Fruit fly (Drosophila melanogaster) whole organism, wandering third instar larva: Measurements from ENCODE around the gene CG14803.

Experiments
- Abd-B ChIP-seq: fragments of >200 bp; optimal IDR thresholded peaks from 2 replicates; lab custom pipeline; 2017; ENCODE audit warnings: missing biosample characterization, missing genetic modification characterization
- CG32264 ChIP-seq: fragments of 200-800 bp; sonication (Bioruptor generic); optimal IDR thresholded peaks from 2 replicates; lab custom pipeline; 2016; ENCODE audit warnings: missing biosample characterization, missing genetic modification characterization
- CG9705 ChIP-seq: fragments of 200-800 bp; sonication (Bioruptor generic); optimal IDR thresholded peaks from 2 replicates; lab custom pipeline; 2018; ENCODE audit warnings: missing biosample characterization, mild to moderate bottlenecking, missing genetic modification characterization
- CrebA ChIP-seq: fragments of 200-800 bp; sonication (Bioruptor generic); optimal IDR thresholded peaks from 2 replicates; lab custom pipeline; 2016; ENCODE audit warnings: missing biosample characterization, mild to moderate bottlenecking, missing genetic modification characterization, borderline replicate concordance
- Dfd ChIP-seq: fragments of >200 bp; optimal IDR thresholded peaks from 2 replicates; lab custom pipeline; 2017; ENCODE audit warnings: missing biosample characterization, missing genetic modification characterization
- Dif ChIP-seq: fragments of 200-275, 200-300 bp; sonication (Bioruptor generic); optimal IDR thresholded peaks from 2 replicates; lab custom pipeline; 2018; ENCODE audit warnings: missing biosample characterization, missing genetic modification characterization; ENCODE audit not compliant: partially characterized antibody
- GATAd ChIP-seq: sonication (Bioruptor generic); optimal IDR thresholded peaks from 2 replicates; lab custom pipeline; 2016; ENCODE audit warnings: missing biosample characterization, missing genetic modification characterization
- HLH106 ChIP-seq: fragments of 200-800 bp; optimal IDR thresholded peaks from 3 replicates; lab custom pipeline; 2019; ENCODE audit warnings: missing biosample characterization, mild to moderate bottlenecking, missing genetic modification characterization, moderate library complexity
- Hnf4 ChIP-seq: fragments of 200-800 bp; sonication (Bioruptor generic); optimal IDR thresholded peaks from 2 replicates; lab custom pipeline; 2016; ENCODE audit warnings: missing biosample characterization, mild to moderate bottlenecking, missing genetic modification characterization
- Hr78 ChIP-seq: fragments of >200 bp; optimal IDR thresholded peaks from 2 replicates; lab custom pipeline; 2017; ENCODE audit warnings: missing biosample characterization, missing genetic modification characterization
- Hr83 ChIP-seq: fragments of 200-300 bp; sonication (Bioruptor generic); optimal IDR thresholded peaks from 2 replicates; lab custom pipeline; 2016; ENCODE audit warnings: missing biosample characterization, mild to moderate bottlenecking, missing genetic modification characterization, moderate library complexity; ENCODE audit not compliant: poor library complexity, severe bottlenecking
- Jra ChIP-seq: sonication (Bioruptor generic); optimal IDR thresholded peaks from 2 replicates; lab custom pipeline; 2016; ENCODE audit warnings: missing biosample characterization, missing genetic modification characterization
- Mio ChIP-seq: sonication (Bioruptor generic); optimal IDR thresholded peaks from 2 replicates; lab custom pipeline; 2016; ENCODE audit warnings: missing biosample characterization, missing genetic modification characterization
- Myc ChIP-seq: fragments of >200 bp; optimal IDR thresholded peaks from 2 replicates; lab custom pipeline; 2017
- N ChIP-seq: fragments of >200 bp; optimal IDR thresholded peaks from 2 replicates; lab custom pipeline; 2018; ENCODE audit warnings: missing biosample characterization, missing external identifiers, missing genetic modification characterization
- OdsH ChIP-seq: fragments of 200-800 bp; sonication (Bioruptor generic); optimal IDR thresholded peaks from 2 replicates; lab custom pipeline; 2016; ENCODE audit warnings: missing biosample characterization, mild to moderate bottlenecking, missing genetic modification characterization
- Sp1 ChIP-seq: fragments of 200-800 bp; sonication (Bioruptor generic); optimal IDR thresholded peaks from 3 replicates; lab custom pipeline; 2019; ENCODE audit warnings: missing biosample characterization, mild to moderate bottlenecking, missing genetic modification characterization, moderate library complexity
- Vsx2 ChIP-seq: fragments of 200-300, 225-300 bp; sonication (Bioruptor generic); optimal IDR thresholded peaks from 2 replicates; lab custom pipeline; 2018; ENCODE audit warnings: missing biosample characterization, missing genetic modification characterization; ENCODE audit not compliant: partially characterized antibody
- br ChIP-seq: fragments of 200-800 bp; sonication (Bioruptor generic); optimal IDR thresholded peaks from 2 replicates; lab custom pipeline; 2016; ENCODE audit warnings: missing biosample characterization, missing genetic modification characterization
- brk ChIP-seq: fragments of 200-800 bp; sonication (Bioruptor generic); optimal IDR thresholded peaks from 2 replicates; lab custom pipeline; 2016; ENCODE audit warnings: missing biosample characterization, mild to moderate bottlenecking, missing genetic modification characterization
- dl ChIP-seq, 2 experiments: fragments of 175-275, 200-275 bp in 1 of 2; fragments of 200-275 bp in 1 of 2; sonication (Bioruptor generic); optimal IDR thresholded peaks; lab custom pipeline; 2018; ENCODE audit warnings: mild to moderate bottlenecking in 2 of 2, missing biosample characterization in 2 of 2, missing genetic modification characterization in 2 of 2, moderate library complexity in 2 of 2; ENCODE audit not compliant: partially characterized antibody in 2 of 2, insufficient read depth in 1 of 2
- dmrt93B ChIP-seq: fragments of 200-800 bp; sonication (Bioruptor generic); optimal IDR thresholded peaks from 2 replicates; lab custom pipeline; 2018; ENCODE audit warnings: missing biosample characterization, mild to moderate bottlenecking, missing genetic modification characterization
- dsf ChIP-seq: sonication (Bioruptor generic); optimal IDR thresholded peaks from 2 replicates; lab custom pipeline; 2016; ENCODE audit warnings: missing biosample characterization, missing genetic modification characterization, borderline replicate concordance
- foxo ChIP-seq, 2 experiments: fragments of 200-800 bp; sonication (Bioruptor generic); optimal IDR thresholded peaks; 2 replicates in 1 of 2; 3 replicates in 1 of 2; lab custom pipeline; 2016 to 2017; ENCODE audit warnings: missing biosample characterization in 2 of 2, missing genetic modification characterization in 2 of 2
- fru ChIP-seq: fragments of 200-800 bp; sonication (Bioruptor generic); optimal IDR thresholded peaks from 3 replicates; lab custom pipeline; 2016; ENCODE audit warnings: missing biosample characterization, mild to moderate bottlenecking, missing genetic modification characterization
- h ChIP-seq: fragments of 200-800 bp; sonication (Bioruptor generic); optimal IDR thresholded peaks from 3 replicates; lab custom pipeline; 2016; ENCODE audit warnings: missing biosample characterization, mild to moderate bottlenecking, missing genetic modification characterization
- jim ChIP-seq: fragments of 175-275, 200-325 bp; sonication (Bioruptor generic); optimal IDR thresholded peaks from 2 replicates; lab custom pipeline; 2016; ENCODE audit warnings: missing biosample characterization, mild to moderate bottlenecking, missing genetic modification characterization
- lola ChIP-seq: fragments of >200 bp; optimal IDR thresholded peaks from 2 replicates; lab custom pipeline; 2017; ENCODE audit warnings: missing biosample characterization, missing genetic modification characterization
- pan ChIP-seq: fragments of >200 bp; optimal IDR thresholded peaks from 2 replicates; lab custom pipeline; 2017
- psq ChIP-seq: fragments of 200-800 bp; sonication (Bioruptor generic); optimal IDR thresholded peaks from 3 replicates; lab custom pipeline; 2017; ENCODE audit warnings: missing biosample characterization, mild to moderate bottlenecking, missing genetic modification characterization, moderate library complexity
- rgr ChIP-seq: fragments of 200-800 bp; sonication (Bioruptor generic); optimal IDR thresholded peaks from 3 replicates; lab custom pipeline; 2016; ENCODE audit warnings: missing biosample characterization, mild to moderate bottlenecking, missing genetic modification characterization
- sage ChIP-seq: fragments of 200-800 bp; sonication (Bioruptor generic); optimal IDR thresholded peaks from 2 replicates; lab custom pipeline; 2016; ENCODE audit warnings: missing biosample characterization, mild to moderate bottlenecking, missing genetic modification characterization
- sv ChIP-seq: fragments of 200-800 bp; sonication (Bioruptor generic); optimal IDR thresholded peaks from 3 replicates; lab custom pipeline; 2016; ENCODE audit warnings: missing biosample characterization, missing genetic modification characterization
- tai ChIP-seq: sonication (Bioruptor generic); optimal IDR thresholded peaks from 2 replicates; lab custom pipeline; 2016; ENCODE audit warnings: missing biosample characterization, missing genetic modification characterization
- usp ChIP-seq: fragments of >200 bp; optimal IDR thresholded peaks from 2 replicates; lab custom pipeline; 2017; ENCODE audit warnings: missing biosample characterization, missing genetic modification characterization
- woc ChIP-seq: sonication (Bioruptor generic); optimal IDR thresholded peaks from 2 replicates; lab custom pipeline; 2016; ENCODE audit warnings: missing biosample characterization, mild to moderate bottlenecking, missing genetic modification characterization

The CG14803 gene

dm6 chrX:1849914-1850313 is 18.8 kb upstream of the CG14803 start (continued):
- TF ChIP-seq sv (GFP tag; lab: Kevin White, UChicago): peak; percentile 88
- TF ChIP-seq Hnf4 (GFP tag; lab: Kevin White, UChicago): peak; percentile 55
- peak; percentile 56 for TF ChIP-seq HLH106 (tag; lab: Kevin White, UChicago)
- no peak for TF ChIP-seq usp (GFP tag; lab: Kevin White, UChicago)
- TF ChIP-seq dmrt93B (GFP tag; lab: Kevin White, UChicago): no peak
- TF ChIP-seq Dif (GFP tag; lab: Kevin White, UChicago): no peak
- no peak for TF ChIP-seq CrebA (GFP tag; lab: Kevin White, UChicago)
- TF ChIP-seq jim (GFP tag; lab: Kevin White, UChicago): no peak
- no peak for TF ChIP-seq tai (GFP tag; lab: Kevin White, UChicago)
- peak in 1 of 2 experiments; percentile 77 for TF ChIP-seq foxo (GFP tag; optimal IDR thresholded peaks at IDR 0.05; lab: Kevin White, UChicago)
- no peak for TF ChIP-seq brk (GFP tag; lab: Kevin White, UChicago)
- TF ChIP-seq Jra (GFP tag; lab: Kevin White, UChicago): peak; percentile 51
- no peak for TF ChIP-seq pan (lab: Kevin White, UChicago)
- TF ChIP-seq psq (GFP tag; lab: Kevin White, UChicago): peak; percentile 58
- TF ChIP-seq Mio (GFP tag; lab: Kevin White, UChicago): no peak
- peak; percentile 10 for TF ChIP-seq sage (GFP tag; lab: Kevin White, UChicago)
- no peak for TF ChIP-seq Hr83 (GFP tag; lab: Kevin White, UChicago)
- TF ChIP-seq, all 38 proteins: peak for 16

dm6 chrX:1854070-1854469 is 14.6 kb upstream of the CG14803 start:
- TF ChIP-seq GATAd (GFP tag; lab: Kevin White, UChicago) (peak; percentile 13), jim (GFP tag; lab: Kevin White, UChicago) (peak; percentile 62), Hr83 (GFP tag; lab: Kevin White, UChicago) (peak; percentile 98), Sp1 (GFP tag; lab: Kevin White, UChicago) (peak; percentile 45), sage (GFP tag; lab: Kevin White, UChicago) (no peak), lola (GFP tag; lab: Kevin White, UChicago) (no peak), dl (GFP tag; optimal IDR thresholded peaks at IDR 0.05; lab: Kevin White, UChicago; ENCODE audit: insufficient read depth in 1 of 2, partially characterized antibody in 2 of 2) (no peak), Abd-B (no peak), tai (GFP tag; lab: Kevin White, UChicago) (no peak), CG32264 (GFP tag; lab: Kevin White, UChicago) (peak; percentile 53), pan (lab: Kevin White, UChicago) (no peak), Hnf4 (GFP tag; lab: Kevin White, UChicago) (peak; percentile 41), brk (GFP tag; lab: Kevin White, UChicago) (no peak), Myc (lab: Kevin White, UChicago) (no peak), CG9705 (GFP tag; lab: Kevin White, UChicago) (peak; percentile 11), h (peak; percentile 82), CrebA (GFP tag; lab: Kevin White, UChicago) (no peak), woc (GFP tag; lab: Kevin White, UChicago) (no peak), dmrt93B (GFP tag; lab: Kevin White, UChicago) (no peak), usp (GFP tag; lab: Kevin White, UChicago) (no peak), br (GFP tag; lab: Kevin White, UChicago) (peak; percentile 40), Hr78 (GFP tag; lab: Kevin White, UChicago) (no peak), Dif (GFP tag; lab: Kevin White, UChicago) (no peak), Vsx2 (GFP tag; lab: Kevin White, UChicago) (no peak), fru (GFP tag; lab: Kevin White, UChicago) (peak; percentile 27), HLH106 (tag; lab: Kevin White, UChicago) (peak; percentile 17), rgr (GFP tag; lab: Kevin White, UChicago) (peak; percentile 53), OdsH (GFP tag; lab: Kevin White, UChicago) (peak; percentile 43), sv (GFP tag; lab: Kevin White, UChicago) (peak; percentile 11), foxo (GFP tag; optimal IDR thresholded peaks at IDR 0.05; lab: Kevin White, UChicago) (peak in 1 of 2 experiments; percentile 57), dsf (GFP tag; lab: Kevin White, UChicago) (no peak), Jra (GFP tag; lab: Kevin White, UChicago) (peak; percentile 25), Dfd (GFP tag; lab: Kevin White, UChicago) (no peak), N (no peak)
- TF ChIP-seq, all 38 proteins: peak for 16
